Worm (Caenorhabditis elegans) whole organism, L4/young adult: ENCODE data around the gene C50C3.12.

Experiments
- dao-5 ChIP-seq: sonication (generic microtip); optimal IDR thresholded peaks from 2 replicates; lab custom pipeline; 2016; ENCODE audit warnings: missing genotype, missing genetic modification characterization, moderate library complexity, missing compliant biosample characterization
- him-1 ChIP-seq: sonication (generic microtip); optimal IDR thresholded peaks from 2 replicates; lab custom pipeline; 2016; ENCODE audit warnings: missing genotype, missing genetic modification reagents, missing genetic modification characterization, missing compliant biosample characterization

DNA sequence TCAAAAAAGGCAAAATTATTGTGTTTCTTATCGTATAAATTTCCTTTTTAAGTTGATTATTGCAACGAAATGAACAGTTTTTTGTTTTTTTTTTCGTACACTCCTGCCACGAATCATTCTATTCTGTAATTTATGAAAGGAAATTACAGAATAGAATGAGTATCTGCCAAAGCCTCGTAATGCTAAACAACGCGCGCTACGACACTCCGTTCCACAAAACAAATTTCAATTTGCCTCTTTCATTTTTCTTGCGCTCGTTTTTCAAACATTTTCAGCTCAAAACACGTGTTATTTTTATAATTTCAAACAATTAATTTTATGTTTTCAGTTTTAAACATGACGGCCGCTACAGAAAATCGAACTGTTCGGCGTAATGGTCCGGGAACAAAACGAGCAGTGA is 48.4 kb downstream of the C50C3.12 start, which contains the start of gene mob-4:
- no peak for TF ChIP-seq dao-5 (tag; lab: Kevin White, UChicago)
- TF ChIP-seq him-1 (tag; lab: Kevin White, UChicago) = no peak
